Worm (Caenorhabditis elegans) whole organism, L3 larva: Measurements from ENCODE around the gene fbxa-27.

Experiments used
- aly-2 ChIP-seq: fragments of 150-350 bp; optimal IDR thresholded peaks from 2 replicates; lab custom pipeline; 2014; ENCODE audit warnings: missing biosample characterization, missing genetic modification characterization
- egl-27 ChIP-seq: sonication (generic microtip); optimal IDR thresholded peaks from 4 replicates; lab custom pipeline; 2017; ENCODE audit warnings: missing biosample characterization, missing genetic modification reagents, missing genetic modification characterization
- elt-3 ChIP-seq, 3 experiments: fragments of 150-350 bp in 1 of 3; sonication (generic microtip) in 2 of 3; optimal IDR thresholded peaks; 2 replicates in 2 of 3; 4 replicates in 1 of 3; lab custom pipeline; 2014 to 2017; ENCODE audit warnings: missing biosample characterization in 3 of 3, missing genetic modification characterization in 3 of 3
- lin-39 ChIP-seq: fragments of 150-350 bp; optimal IDR thresholded peaks from 2 replicates; lab custom pipeline; 2018; ENCODE audit warnings: missing biosample characterization, missing genetic modification reagents, missing genetic modification characterization
- mdl-1 ChIP-seq: fragments of 150-350 bp; optimal IDR thresholded peaks from 2 replicates; lab custom pipeline; 2014; ENCODE audit warnings: missing biosample characterization, missing genetic modification characterization
- zag-1 ChIP-seq: fragments of 150-350 bp; optimal IDR thresholded peaks from 2 replicates; lab custom pipeline; 2014; ENCODE audit warnings: missing biosample characterization, missing genetic modification characterization

DNA sequence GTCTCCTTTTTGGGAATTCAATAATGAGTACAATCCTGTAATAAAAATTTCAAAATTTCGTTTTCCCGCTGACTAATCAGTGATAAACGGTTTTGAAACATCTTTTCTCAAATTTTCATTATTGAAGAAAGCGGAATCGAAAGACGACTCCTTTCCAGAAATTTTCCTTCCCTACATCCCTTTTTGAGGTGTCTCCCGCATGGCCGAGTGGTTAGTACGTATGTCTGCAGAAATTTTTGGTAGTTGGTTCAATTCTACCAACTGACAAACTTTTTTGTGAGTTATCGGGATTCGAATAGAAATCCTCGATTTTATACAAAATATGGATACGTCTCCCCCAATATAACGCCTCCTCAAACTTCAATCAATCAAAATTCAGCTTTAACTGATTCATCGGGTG is 11.8 kb downstream of the fbxa-27 start:
- no peak for TF ChIP-seq elt-3 (tag; optimal IDR thresholded peaks at IDR 0.05; lab: Kevin White, UChicago)
- no peak for TF ChIP-seq lin-39
- no peak for TF ChIP-seq aly-2 (tag; lab: Kevin White, UChicago)
- TF ChIP-seq egl-27, result no peak
- no peak for TF ChIP-seq mdl-1 (tag; lab: Kevin White, UChicago)
- TF ChIP-seq zag-1, result no peak
